Worm (Caenorhabditis elegans): ENCODE data around the gene C26D10.6.

- no peak for TF ChIP-seq fos-1 (tag; optimal IDR thresholded peaks at IDR 0.05)
- no peak for TF ChIP-seq saeg-2 (GFP tag; IDR thresholded peaks at IDR 0.05)
- TF ChIP-seq mep-1 (tag; optimal IDR thresholded peaks at IDR 0.05) = no peak
Measured at ce11 chrII:8381197-8381596, 26.7 kb upstream of the C26D10.6 start, which contains the start of gene F49E12.12.
